Worm (Caenorhabditis elegans): ENCODE measurements around the gene T19D12.9.

Gene T19D12.9

DNA sequence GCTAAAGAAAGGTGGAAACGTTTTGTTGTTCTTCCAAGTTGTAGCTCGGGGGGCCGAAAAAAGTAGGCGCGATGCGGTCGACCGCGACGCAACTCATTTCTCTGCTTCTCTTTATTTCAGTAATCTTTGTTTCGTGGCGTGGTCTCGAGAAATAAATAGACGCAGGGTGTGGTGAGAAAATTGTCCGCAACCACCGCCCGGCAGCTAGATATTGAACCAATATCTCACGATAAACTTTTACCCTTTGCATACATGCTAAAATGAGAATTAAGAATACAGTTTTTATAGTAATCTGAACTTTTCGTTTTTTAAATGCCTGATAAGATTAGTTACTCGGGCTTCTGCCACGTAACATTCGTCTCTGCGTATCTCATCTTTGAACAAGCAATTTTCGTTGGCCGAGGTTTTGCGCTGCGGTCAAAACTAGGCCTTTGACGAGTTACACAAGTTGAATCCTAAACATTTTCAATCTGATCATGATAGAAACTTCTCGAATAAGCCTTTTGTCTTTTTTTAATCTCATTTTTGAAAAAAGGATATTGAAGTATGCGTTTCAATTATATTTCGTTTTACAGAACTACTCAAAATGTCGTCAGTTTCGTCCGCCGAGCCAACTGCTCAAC lies 29.6 kb upstream of the T19D12.9 start, which contains the start of gene gyf-1 (continued):
- no peak for TF ChIP-seq ceh-44 (GFP tag; IDR thresholded peaks at IDR 0.05)
- TF ChIP-seq hif-1 (tag; optimal IDR thresholded peaks at IDR 0.05): peak in 1 of 2 experiments; percentile 63

DNA sequence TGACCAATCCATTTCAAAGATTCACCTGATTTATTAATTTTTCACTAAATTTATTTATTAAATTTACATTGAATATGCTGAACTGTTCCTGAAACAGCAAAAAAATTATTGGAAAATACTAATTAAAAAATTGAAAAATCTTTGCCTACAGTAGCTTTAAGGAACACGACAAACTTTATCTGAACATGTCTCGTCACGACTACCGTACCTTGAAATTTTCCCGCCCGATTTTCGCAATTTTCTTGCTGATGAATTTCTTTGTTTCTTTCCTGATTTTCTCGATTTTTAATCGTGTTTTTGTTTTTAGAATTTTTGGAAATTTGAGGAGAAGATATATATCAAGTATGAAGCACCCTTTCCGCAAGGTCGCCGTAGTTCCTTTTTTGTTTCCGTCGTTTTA lies 28.7 kb upstream of the T19D12.9 start:
- TF ChIP-seq unc-130 (GFP tag; optimal IDR thresholded peaks at IDR 0.05): peak; percentile 41
- no peak for TF ChIP-seq nhr-237 (tag; optimal IDR thresholded peaks at IDR 0.05)
- TF ChIP-seq unc-62 (GFP tag; optimal IDR thresholded peaks at IDR 0.05 in 1 of 2): peak in 1 of 2 experiments; percentile 24
- TF ChIP-seq unc-62 (tag; optimal IDR thresholded peaks at IDR 0.05): no peak

DNA sequence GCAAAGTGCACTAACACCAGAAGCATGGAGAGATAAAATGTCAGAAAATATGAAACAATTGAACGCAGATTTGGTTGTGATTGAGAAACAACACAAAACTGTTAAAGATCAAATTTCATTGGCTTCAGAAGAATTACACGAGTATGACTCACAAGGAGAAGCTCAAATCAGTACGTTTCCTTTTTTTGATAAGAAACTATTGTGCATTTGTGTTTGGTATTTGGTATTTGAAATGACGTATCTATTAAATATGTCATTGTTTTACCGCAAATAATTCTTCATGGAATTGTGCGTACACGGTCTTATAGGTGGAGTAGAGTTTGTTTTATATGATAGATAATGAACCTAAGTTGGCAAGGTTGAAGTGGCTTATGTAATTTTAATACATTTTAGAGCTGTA lies 27.3 kb upstream of the T19D12.9 start:
- TF ChIP-seq nhr-76 (tag; optimal IDR thresholded peaks at IDR 0.05) (no peak), nhr-28 (tag; optimal IDR thresholded peaks at IDR 0.05) (peak; percentile 50), pqm-1 (tag; optimal IDR thresholded peaks at IDR 0.05) (peak; percentile 72), lin-38 (GFP tag; IDR thresholded peaks at IDR 0.05) (no peak), dmd-6 (GFP tag; IDR thresholded peaks at IDR 0.05) (peak; percentile 58; the same call in 1 of the 2 replicates), nhr-42 (GFP tag; IDR thresholded peaks at IDR 0.05) (no peak), arid-1 (GFP tag; conservative IDR thresholded peaks at IDR 0.05) (no peak), T26A8.4 (GFP tag; IDR thresholded peaks at IDR 0.05) (no peak), nhr-77 (tag; optimal IDR thresholded peaks at IDR 0.05) (peak; percentile 18), tra-1 (GFP tag; IDR thresholded peaks at IDR 0.05) (no peak), madf-5 (GFP tag; IDR thresholded peaks at IDR 0.05) (no peak)

DNA sequence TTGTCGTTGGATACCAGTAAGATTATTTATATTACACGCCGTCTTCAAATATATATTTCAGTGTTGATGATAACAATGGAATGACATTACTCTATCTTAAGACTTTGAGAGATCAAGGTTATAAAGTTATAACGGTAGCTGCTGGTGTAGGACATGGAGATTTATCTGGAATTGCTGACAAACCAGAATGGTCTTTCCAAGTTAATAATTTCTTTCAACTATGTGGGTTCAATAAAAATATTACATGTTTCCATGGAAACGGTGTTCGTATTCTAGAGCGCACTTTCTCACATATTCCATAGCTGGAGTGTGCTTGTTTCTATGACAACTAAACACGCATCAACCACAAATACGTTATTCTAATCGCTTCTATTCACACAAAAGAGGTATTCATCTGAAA lies 25.5 kb upstream of the T19D12.9 start, which contains the start of gene ift-74:
TSS of gene ift-74 (plus strand) at position 301 of the 400 bp plus-strand sequence.
- TF ChIP-seq nhr-6 (tag; optimal IDR thresholded peaks at IDR 0.05) (no peak), zip-11 (GFP tag; IDR thresholded peaks at IDR 0.05) (no peak), hmg-1.1 (GFP tag; IDR thresholded peaks at IDR 0.05) (no peak), nhr-42 (GFP tag; IDR thresholded peaks at IDR 0.05) (no peak), F49E8.2 (tag; optimal IDR thresholded peaks at IDR 0.05; ENCODE audit: borderline replicate concordance) (no peak), daf-12 (tag; optimal IDR thresholded peaks at IDR 0.05) (no peak)

DNA sequence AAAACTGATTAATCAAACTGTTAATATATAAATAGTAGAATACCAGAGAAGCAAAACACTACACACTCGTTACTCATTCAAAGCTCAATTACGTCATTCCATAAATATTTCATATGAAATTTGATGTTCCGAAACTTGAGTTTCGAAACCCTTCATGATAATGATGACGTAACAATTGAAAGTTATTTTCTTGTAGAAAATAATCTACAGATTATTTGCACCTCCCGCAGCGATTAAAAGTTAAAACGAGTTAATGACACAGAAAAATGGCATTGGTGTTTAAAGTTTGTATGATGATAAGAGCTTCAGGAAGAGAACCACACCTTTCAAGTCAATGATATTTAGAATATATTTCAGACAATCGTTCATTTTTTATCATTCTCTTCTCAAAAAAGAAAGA lies 19.7 kb upstream of the T19D12.9 start, which contains the start of gene H43E16.1:
TSS of gene H43E16.1 (plus strand) at position 375 of the 400 bp plus-strand sequence.
- no peak for TF ChIP-seq gei-8 (GFP tag; optimal IDR thresholded peaks at IDR 0.05)
- TF ChIP-seq nhr-111 (GFP tag; optimal IDR thresholded peaks at IDR 0.05): no peak
- TF ChIP-seq php-3 (GFP tag; IDR thresholded peaks at IDR 0.05): peak; percentile 76
- no peak for TF ChIP-seq ztf-11 (tag; optimal IDR thresholded peaks at IDR 0.05)
- TF ChIP-seq hlh-11 (tag; optimal IDR thresholded peaks at IDR 0.05): peak; percentile 23
- TF ChIP-seq pqm-1 (tag; optimal IDR thresholded peaks at IDR 0.05): peak; percentile 80
- no peak for TF ChIP-seq tra-1 (GFP tag; IDR thresholded peaks at IDR 0.05)
- TF ChIP-seq unc-39 (tag; optimal IDR thresholded peaks at IDR 0.05): no peak
- no peak for TF ChIP-seq fkh-10 (GFP tag; optimal IDR thresholded peaks at IDR 0.05)
- no peak for TF ChIP-seq daf-16 (GFP tag; optimal IDR thresholded peaks at IDR 0.05)
- peak; percentile 57 for TF ChIP-seq daf-16 (tag; optimal IDR thresholded peaks at IDR 0.05)
- TF ChIP-seq dmd-6 (GFP tag; IDR thresholded peaks at IDR 0.05): peak; percentile 79
- no peak for TF ChIP-seq ama-1 (optimal IDR thresholded peaks at IDR 0.05)
- TF ChIP-seq ctbp-1 (GFP tag; IDR thresholded peaks at IDR 0.05): no peak
- no peak for TF ChIP-seq ceh-20 (GFP tag; IDR thresholded peaks at IDR 0.05)
- no peak for TF ChIP-seq spr-3 (GFP tag; optimal IDR thresholded peaks at IDR 0.05)
- no peak for TF ChIP-seq mes-2 (tag; optimal IDR thresholded peaks at IDR 0.05; ENCODE audit: poor library complexity, severe bottlenecking)
- peak; percentile 32 for TF ChIP-seq nhr-77 (tag; optimal IDR thresholded peaks at IDR 0.05)
- peak; percentile 63 for TF ChIP-seq nhr-28 (tag; optimal IDR thresholded peaks at IDR 0.05)
- TF ChIP-seq aha-1 (tag): peak; percentile 41

Data from whole organism, L4 larva.